Fruit fly (Drosophila melanogaster) whole organism, embryonic: Measurements from ENCODE around the gene CG15536.

Experiments
- CG10366 ChIP-seq: fragments of 200-800 bp; sonication (Bioruptor generic); IDR thresholded peaks from 2 replicates; pipeline ENCODE4 v1.3.6; 2022; ENCODE audit warnings: missing biosample characterization, missing genetic modification characterization
- CG10543 ChIP-seq: fragments of 200-800 bp; sonication (Bioruptor generic); optimal IDR thresholded peaks from 3 replicates; lab custom pipeline; 2017; ENCODE audit warnings: missing biosample characterization, mild to moderate bottlenecking, missing genetic modification characterization, moderate library complexity
- CG11085 ChIP-seq: fragments of 200-800 bp; sonication (Bioruptor generic); IDR thresholded peaks from 2 replicates; pipeline ENCODE4 v1.3.6; 2022; ENCODE audit warnings: missing biosample characterization, missing genetic modification characterization
- CG11504 ChIP-seq: fragments of 200-800 bp; sonication (Bioruptor generic); optimal IDR thresholded peaks from 3 replicates; lab custom pipeline; 2019; ENCODE audit warnings: missing biosample characterization, mild to moderate bottlenecking, missing genetic modification characterization, moderate library complexity
- CG11696 ChIP-seq: fragments of 200-800 bp; sonication (Bioruptor generic); IDR thresholded peaks from 2 replicates; pipeline ENCODE4 v1.3.6; 2022; ENCODE audit warnings: missing biosample characterization, missing genetic modification characterization
- CG12659 ChIP-seq: fragments of 200-800 bp; sonication (Bioruptor generic); optimal IDR thresholded peaks from 3 replicates; lab custom pipeline; 2017; ENCODE audit warnings: mild to moderate bottlenecking, missing biosample characterization, missing genetic modification reagents, missing genetic modification characterization
- CG13287 ChIP-seq: fragments of 200-800 bp; sonication (Bioruptor generic); IDR thresholded peaks from 2 replicates; pipeline ENCODE4 v1.3.6; 2022; ENCODE audit warnings: missing biosample characterization, missing genetic modification characterization; ENCODE audit not compliant: partially characterized antibody
- CG14014 ChIP-seq: fragments of 200-800 bp; sonication (Bioruptor generic); IDR thresholded peaks from 2 replicates; pipeline ENCODE4 v1.3.6; 2022; ENCODE audit warnings: missing biosample characterization, missing genetic modification characterization
- CG1603 ChIP-seq: fragments of 200-800 bp; sonication (Bioruptor generic); optimal IDR thresholded peaks from 2 replicates; lab custom pipeline; 2019; ENCODE audit warnings: missing biosample characterization, mild to moderate bottlenecking, missing genetic modification characterization, moderate library complexity
- CG17359 ChIP-seq: fragments of 200-800 bp; sonication (Bioruptor generic); optimal IDR thresholded peaks from 3 replicates; lab custom pipeline; 2018; ENCODE audit warnings: missing biosample characterization, mild to moderate bottlenecking, missing genetic modification characterization, moderate library complexity
- CG33213 ChIP-seq: fragments of 200-800 bp; sonication (Bioruptor generic); optimal IDR thresholded peaks from 3 replicates; lab custom pipeline; 2016; ENCODE audit warnings: missing biosample characterization, missing genetic modification characterization
- CG33557 ChIP-seq: fragments of 200-800 bp; sonication (Bioruptor generic); optimal IDR thresholded peaks from 2 replicates; lab custom pipeline; 2019; ENCODE audit warnings: missing biosample characterization, mild to moderate bottlenecking, missing genetic modification characterization, moderate library complexity
- CG4404 ChIP-seq: fragments of 200-800 bp; sonication (Bioruptor generic); IDR thresholded peaks from 2 replicates; pipeline ENCODE4 v1.3.6; 2022; ENCODE audit warnings: missing biosample characterization, missing genetic modification characterization
- CG6175 ChIP-seq: fragments of 200-800 bp; sonication (Bioruptor generic); IDR thresholded peaks from 3 replicates; pipeline ENCODE4 v1.3.6; 2022; ENCODE audit warnings: missing biosample characterization, missing genetic modification characterization
- CG6689 ChIP-seq: fragments of 200-800 bp; sonication (Bioruptor generic); IDR thresholded peaks from 2 replicates; pipeline ENCODE4 v1.3.6; 2022; ENCODE audit warnings: missing biosample characterization, missing genetic modification characterization
- CG6765 ChIP-seq: fragments of 200-800 bp; sonication (Bioruptor generic); optimal IDR thresholded peaks from 3 replicates; lab custom pipeline; 2017; ENCODE audit warnings: missing biosample characterization, mild to moderate bottlenecking, missing genetic modification characterization
- CG6854 ChIP-seq: fragments of 200-800 bp; sonication (Bioruptor generic); optimal IDR thresholded peaks from 3 replicates; lab custom pipeline; 2017; ENCODE audit warnings: missing biosample characterization, mild to moderate bottlenecking, missing genetic modification characterization
- CG7928 ChIP-seq: fragments of 200-800 bp; sonication (Bioruptor generic); optimal IDR thresholded peaks from 2 replicates; lab custom pipeline; 2017; ENCODE audit warnings: missing biosample characterization, mild to moderate bottlenecking, missing genetic modification characterization
- CG7963 ChIP-seq: fragments of 200-800 bp; sonication (Bioruptor generic); IDR thresholded peaks from 3 replicates; pipeline ENCODE4 v1.3.6; 2022; ENCODE audit warnings: missing biosample characterization, missing genetic modification characterization; ENCODE audit not compliant: partially characterized antibody
- CG7987 ChIP-seq: fragments of 200-800 bp; sonication (Bioruptor generic); optimal IDR thresholded peaks from 2 replicates; lab custom pipeline; 2018; ENCODE audit warnings: missing biosample characterization, mild to moderate bottlenecking, missing genetic modification characterization, moderate library complexity
- CG8281 ChIP-seq: fragments of 200-800 bp; sonication (Bioruptor generic); optimal IDR thresholded peaks from 2 replicates; lab custom pipeline; 2018; ENCODE audit warnings: missing biosample characterization, mild to moderate bottlenecking, missing genetic modification characterization, moderate library complexity
- CG8359 ChIP-seq: fragments of 200-800 bp; sonication (Bioruptor generic); optimal IDR thresholded peaks from 2 replicates; lab custom pipeline; 2017; ENCODE audit warnings: missing biosample characterization, mild to moderate bottlenecking, missing genetic modification characterization, borderline replicate concordance
- CG8765 ChIP-seq: fragments of 200-800 bp; sonication (Bioruptor generic); IDR thresholded peaks from 2 replicates; pipeline ENCODE4 v1.3.6; 2022; ENCODE audit warnings: missing biosample characterization, missing genetic modification characterization
- CG9609 ChIP-seq: fragments of 200-800 bp; sonication (Bioruptor generic); optimal IDR thresholded peaks from 3 replicates; lab custom pipeline; 2016; ENCODE audit warnings: missing biosample characterization, missing genetic modification characterization
- CG9876 ChIP-seq: fragments of 200-800 bp; sonication (Bioruptor generic); optimal IDR thresholded peaks from 2 replicates; lab custom pipeline; 2016; ENCODE audit warnings: missing biosample characterization, missing genetic modification characterization
- Dip2 ChIP-seq: fragments of 200-800 bp; sonication (Bioruptor generic); IDR thresholded peaks from 2 replicates; pipeline ENCODE4 v1.3.6; 2022; ENCODE audit warnings: missing biosample characterization, missing genetic modification characterization
- E2f2 ChIP-seq: fragments of 200-800 bp; sonication (Bioruptor generic); IDR thresholded peaks from 2 replicates; pipeline ENCODE4 v1.3.6; 2022; ENCODE audit warnings: missing biosample characterization, missing genetic modification characterization
- MESR4 ChIP-seq: fragments of 200-800 bp; sonication (Bioruptor generic); optimal IDR thresholded peaks from 2 replicates; lab custom pipeline; 2018; ENCODE audit warnings: missing biosample characterization, mild to moderate bottlenecking, missing genetic modification characterization, moderate library complexity
- NC2α ChIP-seq: fragments of 200-800 bp; sonication (Bioruptor generic); optimal IDR thresholded peaks from 2 replicates; lab custom pipeline; 2016; ENCODE audit warnings: missing biosample characterization, missing genetic modification characterization
- NfI ChIP-seq: fragments of 200-800 bp; sonication (Bioruptor generic); optimal IDR thresholded peaks from 3 replicates; lab custom pipeline; 2018; ENCODE audit warnings: missing biosample characterization, mild to moderate bottlenecking, missing genetic modification characterization, moderate library complexity
- Optix ChIP-seq: fragments of 200-800 bp; sonication (Bioruptor generic); IDR thresholded peaks from 3 replicates; pipeline ENCODE4 v1.3.6; 2022; ENCODE audit warnings: missing biosample characterization, missing genetic modification characterization
- Six4 ChIP-seq: fragments of 200-800 bp; sonication (Bioruptor generic); optimal IDR thresholded peaks from 2 replicates; lab custom pipeline; 2016; ENCODE audit warnings: missing biosample characterization, missing genetic modification characterization
- TFAM ChIP-seq: fragments of 200-800 bp; sonication (Bioruptor generic); optimal IDR thresholded peaks from 2 replicates; lab custom pipeline; 2017; ENCODE audit warnings: missing biosample characterization, missing genetic modification characterization, inconsistent platforms
- Xbp1 ChIP-seq: fragments of 200-800 bp; sonication (Bioruptor generic); optimal IDR thresholded peaks from 3 replicates; lab custom pipeline; 2016; ENCODE audit warnings: missing biosample characterization, mild to moderate bottlenecking, missing genetic modification characterization
- ap ChIP-seq: fragments of 200-800 bp; sonication (Bioruptor generic); IDR thresholded peaks from 2 replicates; pipeline ENCODE4 v1.3.6; 2022; ENCODE audit warnings: missing biosample characterization, missing genetic modification characterization
- az2 ChIP-seq: fragments of 200-800 bp; sonication (Bioruptor generic); optimal IDR thresholded peaks from 3 replicates; lab custom pipeline; 2016; ENCODE audit warnings: missing biosample characterization, missing genetic modification characterization
- cas ChIP-seq: fragments of 200-800 bp; sonication (Bioruptor generic); IDR thresholded peaks from 2 replicates; pipeline ENCODE4 v1.3.6; 2022; ENCODE audit warnings: missing biosample characterization, missing genetic modification characterization
- cato ChIP-seq: fragments of 200-800 bp; sonication (Bioruptor generic); optimal IDR thresholded peaks from 2 replicates; lab custom pipeline; 2016; ENCODE audit warnings: missing biosample characterization, missing genetic modification characterization, borderline replicate concordance
- ci ChIP-seq: fragments of 200-800 bp; sonication (Bioruptor generic); IDR thresholded peaks from 3 replicates; pipeline ENCODE4 v1.3.6; 2022; ENCODE audit warnings: missing biosample characterization, missing genetic modification characterization
- crol ChIP-seq: fragments of 200-800 bp; sonication (Bioruptor generic); IDR thresholded peaks from 2 replicates; pipeline ENCODE4 v1.3.6; 2022; ENCODE audit warnings: missing biosample characterization, missing genetic modification characterization
- exex ChIP-seq: fragments of 200-800 bp; sonication (Bioruptor generic); optimal IDR thresholded peaks from 4 replicates; lab custom pipeline; 2018; ENCODE audit warnings: missing biosample characterization, mild to moderate bottlenecking, missing genetic modification characterization, moderate library complexity
- odd ChIP-seq: fragments of 200-800 bp; sonication (Bioruptor generic); optimal IDR thresholded peaks from 2 replicates; lab custom pipeline; 2017; ENCODE audit warnings: missing biosample characterization, mild to moderate bottlenecking, missing genetic modification characterization
- onecut ChIP-seq: fragments of 200-800 bp; sonication (Bioruptor generic); IDR thresholded peaks from 2 replicates; pipeline ENCODE4 v1.3.6; 2022; ENCODE audit warnings: missing biosample characterization, missing genetic modification characterization
- pho ChIP-seq: fragments of 200-800 bp; sonication (Bioruptor generic); optimal IDR thresholded peaks from 2 replicates; lab custom pipeline; 2016; ENCODE audit warnings: missing biosample characterization, missing genetic modification characterization
- salm ChIP-seq: fragments of 200-800 bp; sonication (Bioruptor generic); optimal IDR thresholded peaks from 2 replicates; lab custom pipeline; 2018; ENCODE audit warnings: missing biosample characterization, mild to moderate bottlenecking, missing genetic modification characterization
- sens ChIP-seq: fragments of 200-800 bp; sonication (Bioruptor generic); peaks from one replicate; lab custom pipeline; 2016; ENCODE audit warnings: missing biosample characterization, missing genetic modification characterization
- shn ChIP-seq: fragments of 200-800 bp; sonication (Bioruptor generic); optimal IDR thresholded peaks from 3 replicates; lab custom pipeline; 2016; ENCODE audit warnings: missing biosample characterization, missing genetic modification characterization
- unc-4 ChIP-seq: fragments of 200-800 bp; sonication (Bioruptor generic); IDR thresholded peaks from 2 replicates; pipeline ENCODE4 v1.3.6; 2022; ENCODE audit warnings: missing biosample characterization, missing genetic modification characterization; ENCODE audit not compliant: partially characterized antibody
- usp ChIP-seq: fragments of >200 bp; optimal IDR thresholded peaks from 2 replicates; lab custom pipeline; 2017; ENCODE audit warnings: missing biosample characterization, missing genetic modification characterization
- zfh1 ChIP-seq: fragments of 200-800 bp; sonication (Bioruptor generic); IDR thresholded peaks from 3 replicates; pipeline ENCODE4 v1.3.6; 2022; ENCODE audit warnings: missing biosample characterization, missing genetic modification characterization
- zfh2 ChIP-seq: fragments of 200-800 bp; sonication (Bioruptor generic); optimal IDR thresholded peaks from 2 replicates; lab custom pipeline; 2016; ENCODE audit warnings: missing biosample characterization, missing genetic modification characterization

The CG15536 gene

DNA sequence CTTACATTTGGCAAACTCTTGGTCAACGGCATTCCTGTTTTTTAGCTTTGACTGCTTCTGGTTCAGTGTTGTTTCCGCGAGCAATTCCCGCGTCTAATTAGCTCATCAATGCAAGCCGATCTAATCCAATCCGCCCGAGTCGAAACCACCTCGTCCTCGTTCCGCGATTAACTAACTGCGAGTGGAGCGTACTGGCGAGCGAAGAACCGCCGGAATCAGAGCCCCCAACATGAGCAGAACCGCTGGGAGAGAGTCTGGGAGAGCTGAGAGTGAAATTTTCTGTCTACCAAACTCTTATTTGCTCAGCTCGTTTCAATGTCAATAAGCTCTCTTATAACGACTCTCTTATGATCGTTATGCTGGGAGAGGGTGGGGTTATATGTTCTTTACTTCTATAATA, 25.3 kb upstream of the CG15536 start (continued):
- TF ChIP-seq crol (GFP tag; lab: Robert Waterston, UW): 0 out of 2 replicates have a peak, but pooled peaks have one; percentile 13
- peak; percentile 82 for TF ChIP-seq Six4
- peak; percentile 98 for TF ChIP-seq sens (GFP tag; lab: Kevin White, UChicago)
- peak; percentile 69 for TF ChIP-seq CG10366 (GFP tag; lab: Robert Waterston, UW)
- TF ChIP-seq Optix (GFP tag; lab: Robert Waterston, UW): no peak
- TF ChIP-seq cato (GFP tag; lab: Kevin White, UChicago): peak; percentile 63
- peak; percentile 25 for TF ChIP-seq Xbp1 (GFP tag; lab: Kevin White, UChicago)
- TF ChIP-seq E2f2 (GFP tag; lab: Robert Waterston, UW): peak; percentile 66
- TF ChIP-seq CG6175 (GFP tag; lab: Robert Waterston, UW): peak; percentile 46; the same call in 1 of the 3 replicates
- no peak for TF ChIP-seq ap
- peak; percentile 7 for TF ChIP-seq MESR4
- peak; percentile 75 for TF ChIP-seq CG6765 (GFP tag; lab: Kevin White, UChicago)
- TF ChIP-seq CG8281: peak; percentile 22
- no peak for TF ChIP-seq Dip2
- peak; percentile 49 for TF ChIP-seq CG8359 (GFP tag; lab: Kevin White, UChicago)
- peak; percentile 31 for TF ChIP-seq CG13287 (GFP tag; lab: Robert Waterston, UW)
- TF ChIP-seq CG6854 (GFP tag; lab: Kevin White, UChicago): peak; percentile 83
- TF ChIP-seq pho (GFP tag; lab: Kevin White, UChicago): peak; percentile 83
- TF ChIP-seq CG7963 (GFP tag; lab: Robert Waterston, UW): no peak
- 0 out of 2 replicates have a peak, but pooled peaks have one; percentile 12 for TF ChIP-seq unc-4 (GFP tag; lab: Robert Waterston, UW)
- TF ChIP-seq ci (GFP tag; lab: Robert Waterston, UW): peak; percentile 91
- TF ChIP-seq salm (tag; lab: Kevin White, UChicago): peak; percentile 17
- peak; percentile 39 for TF ChIP-seq shn (GFP tag; lab: Kevin White, UChicago)
- peak; percentile 47 for TF ChIP-seq NfI
- peak; percentile 76 for TF ChIP-seq NC2α (GFP tag; lab: Kevin White, UChicago)
- peak; percentile 41 for TF ChIP-seq CG9876 (GFP tag; lab: Kevin White, UChicago)
- peak; percentile 49 for TF ChIP-seq zfh2 (GFP tag; lab: Kevin White, UChicago)
- TF ChIP-seq CG7987 (GFP tag; lab: Kevin White, UChicago): peak; percentile 88
- TF ChIP-seq CG12659 (GFP tag; lab: Kevin White, UChicago): peak; percentile 67
- peak; percentile 85; the same call in 1 of the 2 replicates for TF ChIP-seq CG11085 (GFP tag; lab: Robert Waterston, UW)
- TF ChIP-seq CG6689: no peak; the same call in none of the 2 replicates
- peak; percentile 68; the same call in 1 of the 2 replicates for TF ChIP-seq cas (GFP tag; lab: Robert Waterston, UW)
- no peak; the same call in 1 of the 2 replicates for TF ChIP-seq CG14014 (GFP tag; lab: Robert Waterston, UW)
- peak; percentile 65 for TF ChIP-seq onecut (GFP tag; lab: Robert Waterston, UW)
- peak; percentile 75 for TF ChIP-seq zfh1 (GFP tag; lab: Robert Waterston, UW)
- TF ChIP-seq usp: no peak
- peak; percentile 36 for TF ChIP-seq CG7928 (GFP tag; lab: Kevin White, UChicago)
- no peak for TF ChIP-seq CG8765 (GFP tag; lab: Robert Waterston, UW)
- TF ChIP-seq CG11504 (tag; lab: Kevin White, UChicago): peak; percentile 32
- peak; percentile 78 for TF ChIP-seq CG33557 (GFP tag; lab: Kevin White, UChicago)
- TF ChIP-seq CG11696 (GFP tag; lab: Robert Waterston, UW): peak; percentile 82
- TF ChIP-seq CG10543 (GFP tag; lab: Kevin White, UChicago): peak; percentile 31
- TF ChIP-seq CG4404: no peak
- TF ChIP-seq odd (GFP tag; lab: Kevin White, UChicago): peak; percentile 73
- TF ChIP-seq TFAM (GFP tag; lab: Kevin White, UChicago): peak; percentile 5
- TF ChIP-seq CG9609 (GFP tag; lab: Kevin White, UChicago): peak; percentile 29
- TF ChIP-seq CG17359 (tag; lab: Kevin White, UChicago): peak; percentile 79
- peak; percentile 45 for TF ChIP-seq az2 (GFP tag; lab: Kevin White, UChicago)
- TF ChIP-seq exex (tag; lab: Kevin White, UChicago): peak; percentile 57
- TF ChIP-seq CG33213: peak; percentile 90
- TF ChIP-seq CG1603 (tag; lab: Kevin White, UChicago): peak; percentile 59
